Fruit fly (Drosophila melanogaster) whole organism, embryonic: ENCODE data around the gene Prosbeta2.

Experiments used
- Bgb ChIP-seq: fragments of 200-800 bp; sonication (Bioruptor generic); IDR thresholded peaks from 2 replicates; pipeline ENCODE4 v1.3.6; 2022; ENCODE audit warnings: missing biosample characterization, missing genetic modification characterization; ENCODE audit not compliant: partially characterized antibody
- CG10366 ChIP-seq: fragments of 200-800 bp; sonication (Bioruptor generic); IDR thresholded peaks from 2 replicates; pipeline ENCODE4 v1.3.6; 2022; ENCODE audit warnings: missing biosample characterization, missing genetic modification characterization
- CG10654 ChIP-seq: fragments of 200-800 bp; sonication (Bioruptor generic); optimal IDR thresholded peaks from 2 replicates; lab custom pipeline; 2016; ENCODE audit warnings: missing biosample characterization, missing genetic modification characterization
- CG12104 ChIP-seq: fragments of 200-800 bp; sonication (Bioruptor generic); optimal IDR thresholded peaks from 3 replicates; lab custom pipeline; 2016; ENCODE audit warnings: missing biosample characterization, missing genetic modification characterization
- CG13775 ChIP-seq: fragments of 200-800 bp; sonication (Bioruptor generic); optimal IDR thresholded peaks from 3 replicates; lab custom pipeline; 2017; ENCODE audit warnings: missing biosample characterization, mild to moderate bottlenecking, missing genetic modification characterization
- CG14860 ChIP-seq: fragments of 200-800 bp; sonication (Bioruptor generic); IDR thresholded peaks from 3 replicates; pipeline ENCODE4 v1.3.6; 2022; ENCODE audit warnings: missing biosample characterization, missing genetic modification characterization; ENCODE audit not compliant: partially characterized antibody
- CG15479 ChIP-seq: fragments of 200-800 bp; sonication (Bioruptor generic); optimal IDR thresholded peaks from 3 replicates; lab custom pipeline; 2019; ENCODE audit warnings: missing biosample characterization, mild to moderate bottlenecking, missing genetic modification characterization, moderate library complexity
- CG17568 ChIP-seq: fragments of 200-800 bp; sonication (Bioruptor generic); optimal IDR thresholded peaks from 2 replicates; lab custom pipeline; 2018; ENCODE audit warnings: missing biosample characterization, mild to moderate bottlenecking, missing genetic modification characterization, moderate library complexity
- CG17802 ChIP-seq: fragments of 200-800 bp; sonication (Bioruptor generic); optimal IDR thresholded peaks from 2 replicates; lab custom pipeline; 2018; ENCODE audit warnings: missing biosample characterization, mild to moderate bottlenecking, missing genetic modification characterization, moderate library complexity
- CG2116 ChIP-seq: fragments of 200-800 bp; sonication (Bioruptor generic); optimal IDR thresholded peaks from 3 replicates; lab custom pipeline; 2018; ENCODE audit warnings: missing biosample characterization, mild to moderate bottlenecking, missing genetic modification characterization
- CG2202 ChIP-seq: fragments of 200-800 bp; sonication (Bioruptor generic); optimal IDR thresholded peaks from 2 replicates; lab custom pipeline; 2018; ENCODE audit warnings: missing biosample characterization, mild to moderate bottlenecking, missing genetic modification characterization
- CG30020 ChIP-seq: fragments of 200-800 bp; optimal IDR thresholded peaks from 2 replicates; lab custom pipeline; 2019; ENCODE audit warnings: missing biosample characterization, mild to moderate bottlenecking, missing genetic modification characterization, moderate library complexity
- CG3281 ChIP-seq: fragments of 200-800 bp; sonication (Bioruptor generic); optimal IDR thresholded peaks from 3 replicates; lab custom pipeline; 2017; ENCODE audit warnings: missing biosample characterization, mild to moderate bottlenecking, missing genetic modification characterization
- CG33557 ChIP-seq: fragments of 200-800 bp; sonication (Bioruptor generic); optimal IDR thresholded peaks from 2 replicates; lab custom pipeline; 2019; ENCODE audit warnings: missing biosample characterization, mild to moderate bottlenecking, missing genetic modification characterization, moderate library complexity
- CG34224 ChIP-seq: fragments of 200-800 bp; sonication (Bioruptor generic); IDR thresholded peaks from 3 replicates; pipeline ENCODE4 v1.3.6; 2022; ENCODE audit warnings: missing biosample characterization, missing genetic modification characterization; ENCODE audit not compliant: partially characterized antibody
- CG3838 ChIP-seq: fragments of 200-800 bp; sonication (Bioruptor generic); optimal IDR thresholded peaks from 3 replicates; lab custom pipeline; 2016; ENCODE audit warnings: missing biosample characterization, missing genetic modification characterization
- CG43689 ChIP-seq: fragments of 200-800 bp; sonication (Bioruptor generic); IDR thresholded peaks from 2 replicates; pipeline ENCODE4 v1.3.6; 2022; ENCODE audit warnings: missing biosample characterization, missing genetic modification characterization
- CG4820 ChIP-seq: fragments of 200-800 bp; sonication (Bioruptor generic); optimal IDR thresholded peaks from 3 replicates; lab custom pipeline; 2016; ENCODE audit warnings: missing biosample characterization, missing genetic modification characterization
- CG6175 ChIP-seq: fragments of 200-800 bp; sonication (Bioruptor generic); IDR thresholded peaks from 3 replicates; pipeline ENCODE4 v1.3.6; 2022; ENCODE audit warnings: missing biosample characterization, missing genetic modification characterization
- CG7372 ChIP-seq: fragments of 200-800 bp; sonication (Bioruptor generic); IDR thresholded peaks from 2 replicates; pipeline ENCODE4 v1.3.6; 2022; ENCODE audit warnings: missing biosample characterization, missing genetic modification characterization
- CG8359 ChIP-seq: fragments of 200-800 bp; sonication (Bioruptor generic); optimal IDR thresholded peaks from 2 replicates; lab custom pipeline; 2017; ENCODE audit warnings: missing biosample characterization, mild to moderate bottlenecking, missing genetic modification characterization, borderline replicate concordance
- CTCF ChIP-seq: fragments of 200-800 bp; sonication (Bioruptor generic); optimal IDR thresholded peaks from 2 replicates; lab custom pipeline; 2017; ENCODE audit warnings: missing biosample characterization, mild to moderate bottlenecking, missing genetic modification characterization, moderate library complexity
- Doc3 ChIP-seq: fragments of 200-800 bp; sonication (Bioruptor generic); IDR thresholded peaks from 3 replicates; pipeline ENCODE4 v1.3.6; 2022; ENCODE audit warnings: missing biosample characterization, missing genetic modification characterization; ENCODE audit not compliant: partially characterized antibody
- Ets65A ChIP-seq: fragments of 200-800 bp; sonication (Bioruptor generic); peaks from one replicate; lab custom pipeline; 2016; ENCODE audit warnings: missing biosample characterization, missing genetic modification characterization
- GATAe ChIP-seq: fragments of 200-800 bp; sonication (Bioruptor generic); conservative IDR thresholded peaks from 2 replicates; pipeline ENCODE4 v1.3.6; 2022; ENCODE audit warnings: missing biosample characterization, missing genetic modification characterization
- Jarid2 ChIP-seq: fragments of 200-800 bp; sonication (Bioruptor generic); optimal IDR thresholded peaks from 3 replicates; lab custom pipeline; 2017; ENCODE audit warnings: mild to moderate bottlenecking, missing biosample characterization, missing genetic modification reagents, missing genetic modification characterization
- Max ChIP-seq: fragments of 200-800 bp; sonication (Bioruptor generic); optimal IDR thresholded peaks from 2 replicates; lab custom pipeline; 2016; ENCODE audit warnings: missing biosample characterization, mild to moderate bottlenecking, missing genetic modification characterization
- Poxn ChIP-seq: fragments of 200-800 bp; sonication (Bioruptor generic); IDR thresholded peaks from 2 replicates; pipeline ENCODE4 v1.3.6; 2022; ENCODE audit warnings: missing biosample characterization, missing genetic modification characterization
- Ptx1 ChIP-seq: fragments of 200-800 bp; sonication (Bioruptor generic); IDR thresholded peaks from 2 replicates; pipeline ENCODE4 v1.3.6; 2022; ENCODE audit warnings: missing biosample characterization, missing genetic modification characterization
- TFAM ChIP-seq: fragments of 200-800 bp; sonication (Bioruptor generic); optimal IDR thresholded peaks from 2 replicates; lab custom pipeline; 2017; ENCODE audit warnings: missing biosample characterization, missing genetic modification characterization, inconsistent platforms
- dati ChIP-seq: fragments of 200-800 bp; sonication (Bioruptor generic); IDR thresholded peaks from 2 replicates; pipeline ENCODE4 v1.3.6; 2022; ENCODE audit warnings: missing biosample characterization, missing genetic modification characterization
- ewg ChIP-seq: fragments of 200-800 bp; sonication (Bioruptor generic); optimal IDR thresholded peaks from 3 replicates; lab custom pipeline; 2017; ENCODE audit warnings: mild to moderate bottlenecking, missing biosample characterization, missing genetic modification reagents, missing genetic modification characterization
- ftz-f1 ChIP-seq: fragments of 200-800 bp; sonication (Bioruptor generic); optimal IDR thresholded peaks from 2 replicates; lab custom pipeline; 2016; ENCODE audit warnings: missing biosample characterization, missing genetic modification characterization
- gce ChIP-seq: fragments of 200-800 bp; sonication (Bioruptor generic); IDR thresholded peaks from 3 replicates; pipeline ENCODE4 v1.3.6; 2022; ENCODE audit warnings: missing biosample characterization, missing genetic modification characterization
- h ChIP-seq: fragments of >200 bp; optimal IDR thresholded peaks from 2 replicates; lab custom pipeline; 2017
- jigr1 ChIP-seq: fragments of 200-800 bp; sonication (Bioruptor generic); IDR thresholded peaks from 3 replicates; pipeline ENCODE4 v1.3.6; 2022; ENCODE audit warnings: missing biosample characterization, missing genetic modification characterization
- nerfin-2 ChIP-seq: fragments of 200-800 bp; sonication (Bioruptor generic); IDR thresholded peaks from 2 replicates; pipeline ENCODE4 v1.3.6; 2022; ENCODE audit warnings: missing biosample characterization, missing genetic modification characterization; ENCODE audit not compliant: partially characterized antibody
- oc ChIP-seq: fragments of 200-800 bp; sonication (Bioruptor generic); optimal IDR thresholded peaks from 2 replicates; lab custom pipeline; 2018; ENCODE audit warnings: missing biosample characterization, mild to moderate bottlenecking, missing genetic modification characterization, moderate library complexity
- p53 ChIP-seq: fragments of 200-800 bp; sonication (Bioruptor generic); optimal IDR thresholded peaks from 2 replicates; lab custom pipeline; 2016; ENCODE audit warnings: missing biosample characterization, missing genetic modification characterization
- pan ChIP-seq, 4 experiments: fragments of >200 bp in 3 of 4; fragments of 200-800 bp in 1 of 4; sonication (Bioruptor generic) in 1 of 4; optimal IDR thresholded peaks in 3 of 4; IDR thresholded peaks in 1 of 4; 2 replicates each; pipeline versions ENCODE4 v1.3.6 to Lab custom; 2017 to 2022; ENCODE audit warnings: missing biosample characterization in 2 of 4, missing genetic modification characterization in 2 of 4, mixed read lengths in 1 of 4
- phol ChIP-seq: fragments of 200-800 bp; sonication (Bioruptor generic); optimal IDR thresholded peaks from 3 replicates; lab custom pipeline; 2018; ENCODE audit warnings: missing biosample characterization, mild to moderate bottlenecking, missing genetic modification characterization, moderate library complexity
- pnt ChIP-seq: fragments of 200-800 bp; sonication (Bioruptor generic); optimal IDR thresholded peaks from 3 replicates; lab custom pipeline; 2016; ENCODE audit warnings: missing biosample characterization, missing genetic modification characterization
- schlank ChIP-seq: fragments of 200-800 bp; sonication (Bioruptor generic); optimal IDR thresholded peaks from 2 replicates; lab custom pipeline; 2018; ENCODE audit warnings: missing biosample characterization, mild to moderate bottlenecking, missing genetic modification characterization
- sr ChIP-seq: fragments of 200-800 bp; sonication (Bioruptor generic); IDR thresholded peaks from 3 replicates; pipeline ENCODE4 v1.3.6; 2022; ENCODE audit warnings: missing biosample characterization, missing genetic modification characterization
- tll ChIP-seq, 2 experiments: fragments of 200-800 bp in 1 of 2; fragments of >200 bp in 1 of 2; sonication (Bioruptor generic) in 1 of 2; optimal IDR thresholded peaks; 2 replicates each; lab custom pipeline; 2017 to 2019; ENCODE audit warnings: missing biosample characterization in 2 of 2, missing genetic modification characterization in 2 of 2, mild to moderate bottlenecking in 1 of 2, moderate library complexity in 1 of 2
- zen2 ChIP-seq: fragments of 200-800 bp; sonication (Bioruptor generic); IDR thresholded peaks from 3 replicates; pipeline ENCODE4 v1.3.6; 2022; ENCODE audit warnings: missing biosample characterization, missing genetic modification characterization; ENCODE audit not compliant: partially characterized antibody

The Prosbeta2 gene

DNA sequence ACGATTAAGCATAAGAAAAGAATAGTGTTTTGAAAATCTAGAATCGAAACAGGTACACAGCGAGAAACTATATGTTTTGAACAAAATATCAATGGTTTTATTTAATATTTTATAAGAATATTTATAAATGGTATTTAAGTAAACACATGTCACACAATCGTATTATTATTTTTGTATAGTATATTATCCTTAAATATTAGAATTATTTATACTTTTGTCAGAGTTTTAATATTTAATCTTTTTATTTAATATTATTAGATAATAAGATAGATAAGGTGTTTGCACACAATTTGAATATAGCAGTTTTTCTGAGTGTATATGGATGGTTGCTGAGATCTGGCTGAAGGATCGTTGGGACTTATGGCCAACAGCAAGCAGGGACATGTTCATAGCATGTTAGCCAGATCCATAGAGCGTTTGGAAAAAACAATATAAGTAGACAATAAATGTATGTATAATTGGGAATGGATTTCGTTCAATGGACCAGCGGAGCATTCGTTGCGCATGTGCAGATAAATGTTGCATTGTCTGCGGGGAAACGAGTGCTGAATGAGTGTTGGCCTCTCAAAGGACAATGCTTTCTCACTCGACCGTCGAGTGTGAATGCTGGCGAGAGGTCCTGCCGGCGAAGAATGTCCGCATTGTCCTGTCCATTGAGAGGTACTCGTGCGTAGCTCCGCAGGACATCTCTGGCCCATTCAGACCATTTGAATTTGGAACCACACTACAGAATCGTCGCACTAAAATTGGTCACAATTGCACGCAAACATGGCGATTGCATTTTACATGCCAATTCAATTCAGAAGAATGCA lies 46.7 kb upstream of the Prosbeta2 start (continued):
- TF ChIP-seq Poxn (no peak), jigr1 (no peak), CG10654 (GFP tag; lab: Kevin White, UChicago) (no peak), p53 (GFP tag; lab: Kevin White, UChicago) (peak; percentile 28), CG13775 (GFP tag; lab: Kevin White, UChicago) (no peak), Jarid2 (GFP tag; lab: Kevin White, UChicago) (no peak), phol (tag; lab: Kevin White, UChicago) (peak; percentile 12), CG15479 (GFP tag; lab: Kevin White, UChicago) (peak; percentile 59), ewg (GFP tag; lab: Kevin White, UChicago) (peak; percentile 11)

DNA sequence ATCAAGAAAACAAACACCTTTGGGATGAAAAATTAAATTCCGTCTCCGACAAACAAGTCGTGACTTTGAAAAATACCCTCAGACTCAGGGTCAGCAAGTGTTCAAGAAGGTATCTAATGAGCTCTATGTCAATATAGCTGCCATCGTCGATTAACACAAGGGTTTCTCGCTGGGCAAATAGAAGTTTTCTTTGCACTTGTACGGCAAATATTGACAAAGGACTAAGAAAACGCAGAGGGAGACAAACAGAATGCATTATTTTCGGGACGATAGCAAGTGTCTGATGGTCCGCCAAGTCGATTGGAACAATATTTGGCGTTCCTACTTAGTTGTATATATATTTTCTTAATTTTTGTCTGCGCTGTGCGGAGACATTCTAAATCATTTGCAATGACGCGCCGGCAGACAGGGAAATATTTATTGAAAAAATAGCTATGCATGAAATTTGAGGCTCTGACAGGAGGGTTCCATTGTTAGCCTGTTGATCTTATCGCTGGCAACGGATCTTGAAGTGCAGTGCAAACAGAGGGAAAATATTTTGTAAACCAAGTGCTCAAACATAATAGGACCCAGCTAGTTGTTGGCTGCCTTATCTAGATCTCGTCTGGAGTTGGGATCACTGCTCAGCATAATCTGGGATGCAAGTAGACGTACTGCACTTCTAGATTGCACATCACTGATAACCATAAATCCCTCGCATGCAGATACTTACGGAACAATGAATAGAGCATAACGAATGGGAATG lies 43.3 kb upstream of the Prosbeta2 start:
- no peak for TF ChIP-seq CG14860 (GFP tag; lab: Robert Waterston, UW)
- TF ChIP-seq zen2, result no peak
- no peak for TF ChIP-seq jigr1
- no peak for TF ChIP-seq Max (GFP tag; lab: Kevin White, UChicago)
- TF ChIP-seq CG2202 (tag; lab: Kevin White, UChicago), result peak; percentile 80
- no peak for TF ChIP-seq CG7372 (GFP tag; lab: Robert Waterston, UW)
- TF ChIP-seq CG2116 (GFP tag; lab: Kevin White, UChicago), result peak; percentile 51
- peak in 1 of 2 experiments; percentile 98 for TF ChIP-seq tll (GFP tag; optimal IDR thresholded peaks at IDR 0.05; lab: Kevin White, UChicago)
- peak; percentile 48 for TF ChIP-seq Ets65A (GFP tag; lab: Kevin White, UChicago)
- no peak for TF ChIP-seq sr (GFP tag; lab: Robert Waterston, UW)
- peak; percentile 86 for TF ChIP-seq CG33557
- TF ChIP-seq pan (optimal IDR thresholded peaks at IDR 0.05; lab: Kevin White, UChicago), result no peak
- TF ChIP-seq pan (GFP tag; optimal IDR thresholded peaks at IDR 0.05 in 1 of 2, IDR thresholded peaks at IDR 0.05 in 1 of 2), result no peak
- TF ChIP-seq CG3281, result no peak
- TF ChIP-seq Bgb (GFP tag; lab: Robert Waterston, UW), result no peak
- TF ChIP-seq CG8359, result peak; percentile 38
- no peak for TF ChIP-seq CG17802 (tag; lab: Kevin White, UChicago)
- no peak for TF ChIP-seq CG43689 (GFP tag; lab: Robert Waterston, UW)
- no peak for TF ChIP-seq GATAe (GFP tag; lab: Robert Waterston, UW)
- TF ChIP-seq CG30020 (tag; lab: Kevin White, UChicago), result no peak
- peak; percentile 62 for TF ChIP-seq CG12104 (GFP tag; lab: Kevin White, UChicago)
- no peak for TF ChIP-seq pnt (GFP tag; lab: Kevin White, UChicago)
- no peak for TF ChIP-seq ftz-f1 (GFP tag; lab: Kevin White, UChicago)
- no peak for TF ChIP-seq schlank
- no peak for TF ChIP-seq CTCF (GFP tag; lab: Kevin White, UChicago)
- TF ChIP-seq nerfin-2 (GFP tag; lab: Robert Waterston, UW), result no peak
- TF ChIP-seq gce (GFP tag; lab: Robert Waterston, UW), result no peak
- no peak for TF ChIP-seq dati
- peak; percentile 24 for TF ChIP-seq CG3838 (GFP tag; lab: Kevin White, UChicago)
- no peak for TF ChIP-seq oc (tag; lab: Kevin White, UChicago)
- TF ChIP-seq CG6175 (GFP tag; lab: Robert Waterston, UW), result no peak
- TF ChIP-seq h (lab: Kevin White, UChicago), result no peak
- TF ChIP-seq CG34224 (GFP tag; lab: Robert Waterston, UW), result no peak
- TF ChIP-seq CG4820 (GFP tag; lab: Kevin White, UChicago), result peak; percentile 25
- TF ChIP-seq Ptx1, result no peak
- peak; percentile 66 for TF ChIP-seq CG17568 (GFP tag; lab: Kevin White, UChicago)
- peak; percentile 21 for TF ChIP-seq TFAM (GFP tag; lab: Kevin White, UChicago)
- no peak for TF ChIP-seq CG10366 (GFP tag; lab: Robert Waterston, UW)
- no peak for TF ChIP-seq Doc3
